Fruit fly (Drosophila melanogaster) S2 (cell line): ENCODE measurements around the gene wge.

ENCODE experiments used
- CG8478 ChIP-seq: fragments of >200 bp; optimal IDR thresholded peaks from 2 replicates; lab custom pipeline; 2018
- CTCF ChIP-seq, 2 experiments: fragments of >200 bp; optimal IDR thresholded peaks; 2 replicates each; lab custom pipeline; 2018

- TF ChIP-seq CTCF (optimal IDR thresholded peaks at IDR 0.05; lab: Kevin White, UChicago) (peak in 1 of 2 experiments; percentile 3), CG8478 (lab: Kevin White, UChicago) (no peak)
These were observed 20.0 kb upstream of the wge start, which contains the start of the genes Dcr-1 and CG6985 for dm6 chr3R:22740930-22741329.
